Fruit fly (Drosophila melanogaster): Measurements from ENCODE around the gene CG10469.

DNA sequence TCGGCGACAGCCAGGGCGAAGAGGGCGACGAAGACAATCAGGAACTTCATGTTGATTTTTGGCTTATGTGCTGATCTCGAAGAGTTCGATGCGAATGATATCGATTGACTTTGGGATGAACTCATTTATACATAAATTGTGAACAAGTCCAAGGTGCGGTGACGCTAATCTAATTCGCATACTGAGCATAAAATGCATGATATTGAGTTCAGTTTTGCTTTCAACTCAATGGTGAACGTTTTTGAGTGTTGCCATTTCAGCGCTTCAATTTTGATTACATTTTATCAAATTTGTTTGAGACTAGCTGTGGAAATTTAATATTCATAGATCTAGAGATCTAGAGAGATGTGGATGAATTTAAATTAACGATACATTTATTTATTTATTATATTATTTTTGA lies 43.6 kb upstream of the CG10469 start, which contains the start of gene Lcp65Af:
- no peak for TF ChIP-seq jumu (GFP tag; optimal IDR thresholded peaks at IDR 0.05)
- no peak for TF ChIP-seq CHES-1-like (GFP tag; optimal IDR thresholded peaks at IDR 0.05)
- no peak for TF ChIP-seq wek (GFP tag; optimal IDR thresholded peaks at IDR 0.05)
- no peak for TF ChIP-seq CTCF (GFP tag; optimal IDR thresholded peaks at IDR 0.05)
- TF ChIP-seq az2 (GFP tag; optimal IDR thresholded peaks at IDR 0.05), result no peak
- no peak for TF ChIP-seq pros (GFP tag; optimal IDR thresholded peaks at IDR 0.05)
- no peak for TF ChIP-seq tap (tag; optimal IDR thresholded peaks at IDR 0.05)
- TF ChIP-seq CG6272 (GFP tag; IDR thresholded peaks at IDR 0.05), result no peak
- TF ChIP-seq gce (GFP tag; IDR thresholded peaks at IDR 0.05), result no peak
- TF ChIP-seq Ada2b (GFP tag; IDR thresholded peaks at IDR 0.05), result no peak
- TF ChIP-seq lilli (GFP tag; optimal IDR thresholded peaks at IDR 0.05), result no peak
- no peak for TF ChIP-seq CG10979 (tag; optimal IDR thresholded peaks at IDR 0.05)
